Worm (Caenorhabditis elegans) whole organism, late embryonic: Measurements from ENCODE around the gene T22E5.6.
A peak's percentile ranks its signal among the peaks of the same experiment; 100 is the strongest.

Source experiments
- C08G9.2 ChIP-seq: sonication (generic microtip); optimal IDR thresholded peaks from 2 replicates; lab custom pipeline; 2016; ENCODE audit warnings: mild to moderate bottlenecking, missing genetic modification characterization, moderate library complexity, missing compliant biosample characterization
- C38D4.7 ChIP-seq: fragments of 200-800 bp; sonication (Bioruptor generic); optimal IDR thresholded peaks from 2 replicates; lab custom pipeline; 2018; ENCODE audit warnings: mild to moderate bottlenecking, missing genetic modification characterization, moderate library complexity, missing compliant biosample characterization
- F13H6.1 ChIP-seq: sonication (generic microtip); optimal IDR thresholded peaks from 2 replicates; lab custom pipeline; 2016; ENCODE audit warnings: missing genetic modification characterization, missing compliant biosample characterization
- ceh-14 ChIP-seq: sonication (generic microtip); optimal IDR thresholded peaks from 2 replicates; lab custom pipeline; 2016; ENCODE audit warnings: missing genotype, missing genetic modification characterization, missing compliant biosample characterization
- ceh-18 ChIP-seq: sonication (generic microtip); optimal IDR thresholded peaks from 2 replicates; lab custom pipeline; 2016; ENCODE audit warnings: missing genetic modification characterization, missing compliant biosample characterization
- ceh-19 ChIP-seq: fragments of 200-800 bp; sonication (Bioruptor generic); optimal IDR thresholded peaks from 2 replicates; lab custom pipeline; 2018; ENCODE audit warnings: mild to moderate bottlenecking, missing genetic modification characterization, missing compliant biosample characterization
- ceh-22 ChIP-seq: sonication (generic microtip); optimal IDR thresholded peaks from 2 replicates; lab custom pipeline; 2017; ENCODE audit warnings: missing biosample characterization, missing genetic modification characterization
- ceh-24 ChIP-seq: sonication (generic microtip); optimal IDR thresholded peaks from 2 replicates; lab custom pipeline; 2016; ENCODE audit warnings: mild to moderate bottlenecking, missing genetic modification characterization, missing compliant biosample characterization
- ceh-30 ChIP-seq: fragments of 150-350 bp; optimal IDR thresholded peaks from 2 replicates; lab custom pipeline; 2014; ENCODE audit warnings: missing biosample characterization, missing genetic modification characterization
- ceh-48 ChIP-seq: sonication (generic microtip); optimal IDR thresholded peaks from 2 replicates; lab custom pipeline; 2016; ENCODE audit warnings: missing genetic modification characterization, inconsistent platforms, missing compliant biosample characterization
- ceh-9 ChIP-seq: sonication (generic microtip); optimal IDR thresholded peaks from 2 replicates; lab custom pipeline; 2016; ENCODE audit warnings: mild to moderate bottlenecking, missing genetic modification characterization, inconsistent platforms, missing compliant biosample characterization
- che-1 ChIP-seq: sonication (generic microtip); optimal IDR thresholded peaks from 2 replicates; lab custom pipeline; 2016; ENCODE audit warnings: mild to moderate bottlenecking, missing genetic modification characterization, missing compliant biosample characterization
- dmd-4 ChIP-seq: sonication (generic microtip); optimal IDR thresholded peaks from 2 replicates; lab custom pipeline; 2016; ENCODE audit warnings: borderline replicate concordance, missing genetic modification characterization, missing compliant biosample characterization
- dve-1 ChIP-seq: sonication (generic microtip); optimal IDR thresholded peaks from 2 replicates; lab custom pipeline; 2017; ENCODE audit warnings: antibody characterized with exemption, mild to moderate bottlenecking, missing genetic modification characterization, missing compliant biosample characterization
- elt-2 ChIP-seq: sonication (generic microtip); optimal IDR thresholded peaks from 2 replicates; lab custom pipeline; 2016; ENCODE audit warnings: missing genetic modification reagents, missing genetic modification characterization, missing compliant biosample characterization
- ets-4 ChIP-seq: sonication (generic microtip); optimal IDR thresholded peaks from 2 replicates; lab custom pipeline; 2016; ENCODE audit warnings: missing genetic modification characterization, missing compliant biosample characterization
- eyg-1 ChIP-seq: sonication (generic microtip); optimal IDR thresholded peaks from 2 replicates; lab custom pipeline; 2016; ENCODE audit warnings: missing genotype, missing genetic modification characterization, missing compliant biosample characterization
- fax-1 ChIP-seq: sonication (generic microtip); optimal IDR thresholded peaks from 2 replicates; lab custom pipeline; 2016; ENCODE audit warnings: missing genotype, missing genetic modification characterization, missing compliant biosample characterization
- fkh-10 ChIP-seq: fragments of 150-350 bp; optimal IDR thresholded peaks from 2 replicates; lab custom pipeline; 2014; ENCODE audit warnings: missing biosample characterization, missing genetic modification reagents, missing genetic modification characterization
- fkh-6 ChIP-seq: sonication (generic microtip); optimal IDR thresholded peaks from 2 replicates; lab custom pipeline; 2016; ENCODE audit warnings: missing genetic modification characterization, missing compliant biosample characterization
- gmeb-2 ChIP-seq: sonication (generic microtip); optimal IDR thresholded peaks from 2 replicates; lab custom pipeline; 2016; ENCODE audit warnings: missing genetic modification characterization, inconsistent platforms, missing compliant biosample characterization
- hlh-13 ChIP-seq: fragments of 200-800 bp; sonication (Bioruptor generic); optimal IDR thresholded peaks from 2 replicates; lab custom pipeline; 2018; ENCODE audit warnings: mild to moderate bottlenecking, missing genetic modification characterization, missing compliant biosample characterization
- hlh-15 ChIP-seq: sonication (generic microtip); optimal IDR thresholded peaks from 2 replicates; lab custom pipeline; 2016; ENCODE audit warnings: missing genetic modification characterization, missing compliant biosample characterization
- hlh-30 ChIP-seq: sonication (generic microtip); optimal IDR thresholded peaks from 2 replicates; lab custom pipeline; 2017; ENCODE audit warnings: antibody characterized with exemption, missing genetic modification characterization, missing compliant biosample characterization; ENCODE audit not compliant: insufficient read depth
- hlh-6 ChIP-seq: sonication (generic microtip); optimal IDR thresholded peaks from 2 replicates; lab custom pipeline; 2016; ENCODE audit warnings: missing genotype, missing genetic modification characterization, missing compliant biosample characterization
- lim-6 ChIP-seq: sonication (generic microtip); optimal IDR thresholded peaks from 2 replicates; lab custom pipeline; 2016; ENCODE audit warnings: missing genetic modification characterization, missing compliant biosample characterization
- madf-2 ChIP-seq: sonication (generic microtip); optimal IDR thresholded peaks from 2 replicates; lab custom pipeline; 2017; ENCODE audit warnings: missing genetic modification characterization, missing compliant biosample characterization
- mec-3 ChIP-seq: sonication (generic microtip); optimal IDR thresholded peaks from 2 replicates; lab custom pipeline; 2016; ENCODE audit warnings: borderline replicate concordance, missing genetic modification characterization, missing compliant biosample characterization
- nhr-11 ChIP-seq: fragments of 150-350 bp; optimal IDR thresholded peaks from 2 replicates; lab custom pipeline; 2014; ENCODE audit warnings: missing biosample characterization, missing genetic modification characterization
- pag-3 ChIP-seq: sonication (generic microtip); optimal IDR thresholded peaks from 2 replicates; lab custom pipeline; 2016; ENCODE audit warnings: missing compliant biosample characterization, missing genetic modification characterization, borderline replicate concordance
- pha-2 ChIP-seq: sonication (generic microtip); optimal IDR thresholded peaks from 2 replicates; lab custom pipeline; 2017; ENCODE audit warnings: mild to moderate bottlenecking, missing genetic modification characterization, missing compliant biosample characterization
- pha-4 ChIP-seq: fragments of 150-350 bp; optimal IDR thresholded peaks from 2 replicates; lab custom pipeline; 2018; ENCODE audit warnings: missing biosample characterization, missing genetic modification reagents, missing genetic modification characterization
- rnt-1 ChIP-seq: sonication (generic microtip); optimal IDR thresholded peaks from 2 replicates; lab custom pipeline; 2016; ENCODE audit warnings: missing genetic modification characterization, missing compliant biosample characterization
- tbx-7 ChIP-seq: sonication (generic microtip); optimal IDR thresholded peaks from 2 replicates; lab custom pipeline; 2016; ENCODE audit warnings: missing genotype, missing genetic modification characterization, missing compliant biosample characterization
- ztf-16 ChIP-seq: sonication (generic microtip); optimal IDR thresholded peaks from 2 replicates; lab custom pipeline; 2017; ENCODE audit warnings: missing genetic modification characterization, missing compliant biosample characterization

The T22E5.6 gene

ce11 chrX:6410177-6410765, 5.9 kb downstream of the T22E5.6 start, which contains the start of gene mup-2 (continued):
- TF ChIP-seq che-1 (no peak), hlh-15 (tag; lab: Kevin White, UChicago) (no peak), gmeb-2 (tag; lab: Kevin White, UChicago) (no peak), dve-1 (tag; lab: Kevin White, UChicago) (no peak), rnt-1 (tag; lab: Kevin White, UChicago) (peak; percentile 43), nhr-11 (no peak), ceh-30 (tag; lab: Kevin White, UChicago) (no peak), lim-6 (tag; lab: Kevin White, UChicago) (no peak), ceh-18 (tag; lab: Kevin White, UChicago) (peak; percentile 89)

- TF ChIP-seq madf-2 (tag; lab: Kevin White, UChicago) (no peak), fkh-10 (GFP tag; lab: Kevin White, UChicago) (no peak), pag-3 (tag; lab: Kevin White, UChicago) (no peak), hlh-15 (tag; lab: Kevin White, UChicago) (no peak), F13H6.1 (tag; lab: Kevin White, UChicago) (no peak), ztf-16 (tag; lab: Kevin White, UChicago) (no peak), tbx-7 (tag; lab: Kevin White, UChicago) (no peak), hlh-6 (tag; lab: Kevin White, UChicago) (no peak), dmd-4 (tag; lab: Kevin White, UChicago) (no peak), hlh-13 (GFP tag; lab: Kevin White, UChicago) (no peak), elt-2 (tag; lab: Kevin White, UChicago) (no peak)
Observed at ce11 chrX:6408713-6409112, 7.5 kb downstream of the T22E5.6 start.

- peak; percentile 28 for TF ChIP-seq elt-2 (tag; lab: Kevin White, UChicago)
- no peak for TF ChIP-seq fkh-10 (GFP tag; lab: Kevin White, UChicago)
- TF ChIP-seq ceh-19 (GFP tag; lab: Kevin White, UChicago) = no peak
- TF ChIP-seq eyg-1 (tag; lab: Kevin White, UChicago) = no peak
- no peak for TF ChIP-seq ceh-30 (tag; lab: Kevin White, UChicago)
Observed at ce11 chrX:6408286-6408685, 7.9 kb downstream of the T22E5.6 start.

- TF ChIP-seq C08G9.2 (tag; lab: Kevin White, UChicago) = no peak
- TF ChIP-seq ceh-48 (tag; lab: Kevin White, UChicago) = no peak
- TF ChIP-seq ceh-9 = no peak
- TF ChIP-seq, all 69 proteins: peak for 0
Observed at ce11 chrX:6407805-6408204, 8.4 kb downstream of the T22E5.6 start.

ce11 chrX:6405905-6406304, 10.3 kb downstream of the T22E5.6 start:
- TF ChIP-seq pha-2 (tag; lab: Kevin White, UChicago) (no peak), ceh-14 (tag; lab: Kevin White, UChicago) (no peak), pha-4 (tag; lab: Kevin White, UChicago) (no peak), mec-3 (no peak), che-1 (no peak), ceh-22 (tag; lab: Kevin White, UChicago) (no peak), hlh-6 (tag; lab: Kevin White, UChicago) (no peak), elt-2 (tag; lab: Kevin White, UChicago) (no peak), fax-1 (tag; lab: Kevin White, UChicago) (no peak), ets-4 (tag; lab: Kevin White, UChicago) (no peak), hlh-30 (tag; lab: Kevin White, UChicago) (no peak), ceh-24 (tag; lab: Kevin White, UChicago) (no peak), C38D4.7 (GFP tag; lab: Kevin White, UChicago) (no peak), fkh-6 (no peak)
- TF ChIP-seq, all 69 proteins: peak for 0
